Worm (Caenorhabditis elegans) whole organism, L1 larva: ENCODE data around the gene vps-11.

Experiments used
- aly-2 ChIP-seq: fragments of 150-350 bp; optimal IDR thresholded peaks from 2 replicates; lab custom pipeline; 2014; ENCODE audit warnings: missing biosample characterization, missing genetic modification characterization
- efl-3 ChIP-seq: fragments of 200-800 bp; sonication (Bioruptor generic); optimal IDR thresholded peaks from 2 replicates; lab custom pipeline; 2018; ENCODE audit warnings: mild to moderate bottlenecking, missing genetic modification characterization, missing compliant biosample characterization
- elt-3 ChIP-seq, 6 experiments: fragments of 150-350 bp in 1 of 6; sonication (generic microtip); optimal IDR thresholded peaks; 2 replicates each; lab custom pipeline; 2017 to 2018; ENCODE audit warnings: missing biosample characterization in 6 of 6, missing genetic modification characterization in 6 of 6, inconsistent platforms in 1 of 6
- fkh-10 ChIP-seq: sonication (generic microtip); optimal IDR thresholded peaks from 2 replicates; lab custom pipeline; 2017; ENCODE audit warnings: missing biosample characterization, missing genetic modification reagents, missing genetic modification characterization
- lin-35 ChIP-seq, 2 experiments: fragments of 150-350 bp; optimal IDR thresholded peaks; 2 replicates each; lab custom pipeline; 2014; ENCODE audit warnings: missing biosample characterization in 2 of 2, missing genetic modification characterization in 2 of 2, missing genetic modification reagents in 2 of 2
- mef-2 ChIP-seq: fragments of 150-350 bp; optimal IDR thresholded peaks from 2 replicates; lab custom pipeline; 2014; ENCODE audit warnings: missing biosample characterization, missing genetic modification characterization
- nhr-11 ChIP-seq: fragments of 150-350 bp; optimal IDR thresholded peaks from 2 replicates; lab custom pipeline; 2014; ENCODE audit warnings: missing biosample characterization, missing genetic modification characterization
- pqm-1 ChIP-seq: sonication (generic microtip); optimal IDR thresholded peaks from 3 replicates; lab custom pipeline; 2017; ENCODE audit warnings: missing biosample characterization, missing genetic modification characterization
- snpc-4 ChIP-seq: fragments of 150-350 bp; optimal IDR thresholded peaks from 2 replicates; lab custom pipeline; 2014; ENCODE audit warnings: missing biosample characterization, missing genetic modification characterization
- tbx-2 ChIP-seq: sonication (generic microtip); optimal IDR thresholded peaks from 2 replicates; lab custom pipeline; 2016; ENCODE audit warnings: missing genetic modification characterization, missing compliant biosample characterization
- unc-62 ChIP-seq: fragments of 150-350 bp; optimal IDR thresholded peaks from 2 replicates; lab custom pipeline; 2014; ENCODE audit warnings: missing biosample characterization, missing genetic modification reagents, missing genetic modification characterization

ce11 chrII:10766773-10767172 lies 26.5 kb downstream of the vps-11 start:
- TF ChIP-seq mef-2 (no peak), unc-62 (GFP tag; lab: Kevin White, UChicago) (no peak), nhr-11 (no peak), efl-3 (no peak), snpc-4 (tag; lab: Kevin White, UChicago) (no peak), aly-2 (tag; lab: Kevin White, UChicago) (no peak), elt-3 (tag; optimal IDR thresholded peaks at IDR 0.05; lab: Kevin White, UChicago) (no peak), pqm-1 (tag; lab: Kevin White, UChicago) (no peak), fkh-10 (no peak), tbx-2 (tag; lab: Kevin White, UChicago) (no peak), lin-35 (GFP tag; optimal IDR thresholded peaks at IDR 0.05; lab: Kevin White, UChicago) (no peak)
